Fruit fly (Drosophila melanogaster) whole organism, embryonic: ENCODE measurements around the gene Ugt35E2.

ENCODE experiments used
- Atf-2 ChIP-seq: fragments of 200-800 bp; sonication (Bioruptor generic); optimal IDR thresholded peaks from 2 replicates; lab custom pipeline; 2016; ENCODE audit warnings: missing biosample characterization, missing genetic modification characterization
- CG14050 ChIP-seq: fragments of 200-800 bp; sonication (Bioruptor generic); IDR thresholded peaks from 3 replicates; pipeline ENCODE4 v1.3.6; 2022; ENCODE audit warnings: missing biosample characterization, missing genetic modification characterization
- CG14710 ChIP-seq: fragments of 200-800 bp; sonication (Bioruptor generic); optimal IDR thresholded peaks from 3 replicates; lab custom pipeline; 2019; ENCODE audit warnings: missing biosample characterization, mild to moderate bottlenecking, missing genetic modification characterization, moderate library complexity
- CG15269 ChIP-seq: fragments of 200-800 bp; sonication (Bioruptor generic); optimal IDR thresholded peaks from 2 replicates; lab custom pipeline; 2018; ENCODE audit warnings: missing biosample characterization, mild to moderate bottlenecking, missing genetic modification characterization, moderate library complexity
- CG16779 ChIP-seq: fragments of 200-800 bp; sonication (Bioruptor generic); IDR thresholded peaks from 2 replicates; pipeline ENCODE4 v1.3.6; 2022; ENCODE audit warnings: missing biosample characterization, missing genetic modification characterization
- CG17328 ChIP-seq: fragments of 200-800 bp; sonication (Bioruptor generic); IDR thresholded peaks from 2 replicates; pipeline ENCODE4 v1.3.6; 2022; ENCODE audit warnings: missing biosample characterization, missing genetic modification characterization
- CG17359 ChIP-seq: fragments of 200-800 bp; sonication (Bioruptor generic); optimal IDR thresholded peaks from 3 replicates; lab custom pipeline; 2018; ENCODE audit warnings: missing biosample characterization, mild to moderate bottlenecking, missing genetic modification characterization, moderate library complexity
- CG17568 ChIP-seq: fragments of 200-800 bp; sonication (Bioruptor generic); optimal IDR thresholded peaks from 2 replicates; lab custom pipeline; 2018; ENCODE audit warnings: missing biosample characterization, mild to moderate bottlenecking, missing genetic modification characterization, moderate library complexity
- CG18011 ChIP-seq: fragments of 200-800 bp; sonication (Bioruptor generic); optimal IDR thresholded peaks from 2 replicates; lab custom pipeline; 2017; ENCODE audit warnings: missing biosample characterization, missing genetic modification characterization, mild to moderate bottlenecking, moderate library complexity, missing genotype
- CG18599 ChIP-seq: fragments of 200-800 bp; sonication (Bioruptor generic); optimal IDR thresholded peaks from 3 replicates; lab custom pipeline; 2017; ENCODE audit warnings: missing biosample characterization, missing genetic modification characterization, mild to moderate bottlenecking, moderate library complexity, missing genetic modification reagents
- CG2678 ChIP-seq: fragments of 200-800 bp; sonication (Bioruptor generic); optimal IDR thresholded peaks from 3 replicates; lab custom pipeline; 2019; ENCODE audit warnings: missing biosample characterization, mild to moderate bottlenecking, missing genetic modification characterization, moderate library complexity
- CG2712 ChIP-seq: fragments of 200-800 bp; optimal IDR thresholded peaks from 3 replicates; lab custom pipeline; 2019; ENCODE audit warnings: missing biosample characterization, mild to moderate bottlenecking, missing genetic modification characterization, moderate library complexity
- CG34376 ChIP-seq: fragments of 200-800 bp; sonication (Bioruptor generic); optimal IDR thresholded peaks from 2 replicates; lab custom pipeline; 2018; ENCODE audit warnings: missing biosample characterization, mild to moderate bottlenecking, missing genetic modification characterization
- CG5953 ChIP-seq: fragments of 200-800 bp; sonication (Bioruptor generic); IDR thresholded peaks from 2 replicates; pipeline ENCODE4 v1.3.6; 2022; ENCODE audit warnings: missing biosample characterization, missing genetic modification characterization
- CG7786 ChIP-seq: fragments of 200-800 bp; sonication (Bioruptor generic); optimal IDR thresholded peaks from 2 replicates; lab custom pipeline; 2016; ENCODE audit warnings: missing biosample characterization, missing genetic modification characterization
- CG8359 ChIP-seq: fragments of 200-800 bp; sonication (Bioruptor generic); optimal IDR thresholded peaks from 2 replicates; lab custom pipeline; 2017; ENCODE audit warnings: missing biosample characterization, mild to moderate bottlenecking, missing genetic modification characterization, borderline replicate concordance
- CG9215 ChIP-seq: fragments of 200-800 bp; sonication (Bioruptor generic); IDR thresholded peaks from 2 replicates; pipeline ENCODE4 v1.3.6; 2022; ENCODE audit warnings: missing biosample characterization, missing genetic modification characterization
- CrebB ChIP-seq: fragments of 200-800 bp; sonication (Bioruptor generic); optimal IDR thresholded peaks from 3 replicates; lab custom pipeline; 2018; ENCODE audit warnings: missing biosample characterization, mild to moderate bottlenecking, missing genetic modification characterization
- Ets65A ChIP-seq: fragments of 200-800 bp; sonication (Bioruptor generic); peaks from one replicate; lab custom pipeline; 2016; ENCODE audit warnings: missing biosample characterization, missing genetic modification characterization
- H15 ChIP-seq: fragments of 200-800 bp; sonication (Bioruptor generic); IDR thresholded peaks from 3 replicates; pipeline ENCODE4 v1.3.6; 2022; ENCODE audit warnings: missing biosample characterization, missing genetic modification characterization
- Hr51 ChIP-seq, 2 experiments: fragments of 200-800 bp; sonication (Bioruptor generic); optimal IDR thresholded peaks; 2 replicates in 1 of 2; 3 replicates in 1 of 2; lab custom pipeline; 2016 to 2018; ENCODE audit warnings: missing biosample characterization in 2 of 2, missing genetic modification characterization in 2 of 2, mild to moderate bottlenecking in 1 of 2, moderate library complexity in 1 of 2
- Hr78 ChIP-seq, 2 experiments: fragments of 200-800 bp in 1 of 2; fragments of >200 bp in 1 of 2; sonication (Bioruptor generic) in 1 of 2; optimal IDR thresholded peaks; 2 replicates each; lab custom pipeline; 2017 to 2019; ENCODE audit warnings: missing biosample characterization in 2 of 2, missing genetic modification characterization in 2 of 2, mild to moderate bottlenecking in 1 of 2, moderate library complexity in 1 of 2
- Kr ChIP-seq: fragments of 200-800 bp; sonication (Bioruptor generic); optimal IDR thresholded peaks from 2 replicates; lab custom pipeline; 2017; ENCODE audit warnings: missing biosample characterization, mild to moderate bottlenecking, missing genetic modification characterization
- Med ChIP-seq: fragments of 200-800 bp; sonication (Bioruptor generic); peaks from one replicate; lab custom pipeline; 2016; ENCODE audit warnings: missing biosample characterization, missing genetic modification characterization, mild to moderate bottlenecking, inconsistent platforms, moderate library complexity
- PHDP ChIP-seq: fragments of 200-800 bp; sonication (Bioruptor generic); optimal IDR thresholded peaks from 3 replicates; lab custom pipeline; 2018; ENCODE audit warnings: missing biosample characterization, mild to moderate bottlenecking, missing genetic modification characterization, moderate library complexity
- Sin3A ChIP-seq: fragments of >200 bp; optimal IDR thresholded peaks from 2 replicates; lab custom pipeline; 2018
- TFAM ChIP-seq: fragments of 200-800 bp; sonication (Bioruptor generic); optimal IDR thresholded peaks from 2 replicates; lab custom pipeline; 2017; ENCODE audit warnings: missing biosample characterization, missing genetic modification characterization, inconsistent platforms
- Trl ChIP-seq, 3 experiments: fragments of >200 bp in 2 of 3; fragments of 200-800 bp in 1 of 3; sonication (Bioruptor generic) in 1 of 3; optimal IDR thresholded peaks; 2 replicates in 1 of 3; 3 replicates in 2 of 3; lab custom pipeline; 2016 to 2017; ENCODE audit warnings: missing biosample characterization in 1 of 3, missing genetic modification characterization in 1 of 3
- Vsx1 ChIP-seq: fragments of 200-800 bp; sonication (Bioruptor generic); optimal IDR thresholded peaks from 2 replicates; lab custom pipeline; 2017; ENCODE audit warnings: missing biosample characterization, mild to moderate bottlenecking, missing genetic modification characterization, missing genetic modification reagents
- ap ChIP-seq: fragments of 200-800 bp; sonication (Bioruptor generic); IDR thresholded peaks from 2 replicates; pipeline ENCODE4 v1.3.6; 2022; ENCODE audit warnings: missing biosample characterization, missing genetic modification characterization
- ato ChIP-seq: fragments of 200-800 bp; sonication (Bioruptor generic); IDR thresholded peaks from 2 replicates; pipeline ENCODE4 v1.3.6; 2022; ENCODE audit warnings: missing biosample characterization, missing genetic modification characterization; ENCODE audit not compliant: partially characterized antibody
- cg ChIP-seq: fragments of 200-800 bp; sonication (Bioruptor generic); optimal IDR thresholded peaks from 3 replicates; lab custom pipeline; 2019; ENCODE audit warnings: missing biosample characterization, mild to moderate bottlenecking, missing genetic modification characterization, moderate library complexity
- exex ChIP-seq: fragments of 200-800 bp; sonication (Bioruptor generic); optimal IDR thresholded peaks from 4 replicates; lab custom pipeline; 2018; ENCODE audit warnings: missing biosample characterization, mild to moderate bottlenecking, missing genetic modification characterization, moderate library complexity
- grn ChIP-seq: fragments of 200-800 bp; sonication (Bioruptor generic); optimal IDR thresholded peaks from 3 replicates; lab custom pipeline; 2017; ENCODE audit warnings: missing biosample characterization, missing genetic modification characterization
- nerfin-2 ChIP-seq: fragments of 200-800 bp; sonication (Bioruptor generic); IDR thresholded peaks from 2 replicates; pipeline ENCODE4 v1.3.6; 2022; ENCODE audit warnings: missing biosample characterization, missing genetic modification characterization; ENCODE audit not compliant: partially characterized antibody
- otp ChIP-seq: fragments of 200-800 bp; sonication (Bioruptor generic); IDR thresholded peaks from 3 replicates; pipeline ENCODE4, ENCODE4 v1.3.6; 2022; ENCODE audit warnings: missing biosample characterization, missing genetic modification characterization
- psq ChIP-seq: fragments of 200-800 bp; sonication (Bioruptor generic); optimal IDR thresholded peaks from 2 replicates; lab custom pipeline; 2017; ENCODE audit warnings: missing biosample characterization, missing genetic modification characterization
- pzg ChIP-seq: fragments of 200-800 bp; sonication (Bioruptor generic); optimal IDR thresholded peaks from 3 replicates; lab custom pipeline; 2018; ENCODE audit warnings: missing biosample characterization, mild to moderate bottlenecking, missing genetic modification characterization, moderate library complexity
- ranshi ChIP-seq: fragments of 200-800 bp; sonication (Bioruptor generic); IDR thresholded peaks from 2 replicates; pipeline ENCODE4 v1.3.6; 2022; ENCODE audit warnings: missing biosample characterization, missing genetic modification characterization
- scrt ChIP-seq: fragments of 200-800 bp; sonication (Bioruptor generic); optimal IDR thresholded peaks from 2 replicates; lab custom pipeline; 2018; ENCODE audit warnings: missing biosample characterization, mild to moderate bottlenecking, missing genetic modification characterization, moderate library complexity
- sd ChIP-seq: fragments of 200-800 bp; sonication (Bioruptor generic); optimal IDR thresholded peaks from 3 replicates; lab custom pipeline; 2018; ENCODE audit warnings: missing biosample characterization, mild to moderate bottlenecking, missing genetic modification characterization, moderate library complexity
- stwl ChIP-seq: fragments of 200-800 bp; sonication (Bioruptor generic); optimal IDR thresholded peaks from 3 replicates; lab custom pipeline; 2018; ENCODE audit warnings: missing biosample characterization, mild to moderate bottlenecking, missing genetic modification characterization, moderate library complexity
- sug ChIP-seq: fragments of 200-800 bp; optimal IDR thresholded peaks from 2 replicates; lab custom pipeline; 2019; ENCODE audit warnings: missing biosample characterization, mild to moderate bottlenecking, missing genetic modification characterization, moderate library complexity
- tap ChIP-seq: fragments of 200-800 bp; optimal IDR thresholded peaks from 3 replicates; lab custom pipeline; 2019; ENCODE audit warnings: missing biosample characterization, mild to moderate bottlenecking, missing genetic modification characterization, moderate library complexity
- zf30C ChIP-seq: fragments of 200-800 bp; sonication (Bioruptor generic); optimal IDR thresholded peaks from 3 replicates; lab custom pipeline; 2018; ENCODE audit warnings: missing biosample characterization, mild to moderate bottlenecking, missing genetic modification characterization

The Ugt35E2 gene

dm6 chr3R:11173169-11173506, 5.4 kb upstream of the Ugt35E2 start:
- TF ChIP-seq CG18011 (GFP tag; lab: Kevin White, UChicago), result no peak
- no peak for TF ChIP-seq TFAM (GFP tag; lab: Kevin White, UChicago)
- TF ChIP-seq CG8359 (GFP tag; lab: Kevin White, UChicago), result no peak
- no peak for TF ChIP-seq Kr (GFP tag; lab: Kevin White, UChicago)
- no peak for TF ChIP-seq cg (GFP tag; lab: Kevin White, UChicago)
- TF ChIP-seq sug, result peak; percentile 44
- no peak for TF ChIP-seq otp
- TF ChIP-seq CG9215 (GFP tag; lab: Robert Waterston, UW), result no peak
- TF ChIP-seq Atf-2 (GFP tag; lab: Kevin White, UChicago), result no peak
- TF ChIP-seq Med (GFP tag; lab: Kevin White, UChicago), result no peak
- TF ChIP-seq CG17328, result no peak
- TF ChIP-seq Trl (optimal IDR thresholded peaks at IDR 0.05; lab: Kevin White, UChicago), result peak in 1 of 2 experiments; percentile 23
- TF ChIP-seq Trl (GFP tag; optimal IDR thresholded peaks at IDR 0.05; lab: Kevin White, UChicago), result no peak
- TF ChIP-seq pzg (GFP tag; lab: Kevin White, UChicago), result no peak
- TF ChIP-seq CG15269 (tag; lab: Kevin White, UChicago), result peak; percentile 22
- TF ChIP-seq ato (GFP tag; lab: Robert Waterston, UW), result no peak
- no peak for TF ChIP-seq CG2712 (tag; lab: Kevin White, UChicago)
- TF ChIP-seq grn (GFP tag; lab: Kevin White, UChicago), result peak; percentile 29
- TF ChIP-seq PHDP (tag; lab: Kevin White, UChicago), result peak; percentile 62
- no peak for TF ChIP-seq zf30C (GFP tag; lab: Kevin White, UChicago)
- peak; percentile 10 for TF ChIP-seq tap (tag; lab: Kevin White, UChicago)
- peak; percentile 67 for TF ChIP-seq CG34376 (GFP tag; lab: Kevin White, UChicago)
- no peak for TF ChIP-seq stwl
- no peak for TF ChIP-seq CG7786 (GFP tag; lab: Kevin White, UChicago)
- no peak for TF ChIP-seq psq (GFP tag; lab: Kevin White, UChicago)
- TF ChIP-seq CG17359 (tag; lab: Kevin White, UChicago), result no peak
- TF ChIP-seq ranshi (GFP tag; lab: Robert Waterston, UW), result no peak
- peak; percentile 48 for TF ChIP-seq sd (tag; lab: Kevin White, UChicago)
- TF ChIP-seq CG5953 (GFP tag; lab: Robert Waterston, UW), result no peak
- no peak for TF ChIP-seq nerfin-2 (GFP tag; lab: Robert Waterston, UW)
- peak; percentile 29 for TF ChIP-seq CG17568
- peak; percentile 72 for TF ChIP-seq Vsx1 (GFP tag; lab: Kevin White, UChicago)
- TF ChIP-seq CrebB, result peak; percentile 9
- TF ChIP-seq CG14710 (tag; lab: Kevin White, UChicago), result no peak
- no peak for TF ChIP-seq Sin3A (lab: Kevin White, UChicago)
- TF ChIP-seq CG2678 (tag; lab: Kevin White, UChicago), result peak; percentile 46
- TF ChIP-seq Hr78 (GFP tag; optimal IDR thresholded peaks at IDR 0.05; lab: Kevin White, UChicago), result no peak
- no peak for TF ChIP-seq CG14050 (GFP tag; lab: Robert Waterston, UW)
- peak in 1 of 2 experiments; percentile 43 for TF ChIP-seq Hr51 (GFP tag; optimal IDR thresholded peaks at IDR 0.05; lab: Kevin White, UChicago)
- TF ChIP-seq CG16779 (GFP tag; lab: Robert Waterston, UW), result no peak
- peak; percentile 98 for TF ChIP-seq exex (tag; lab: Kevin White, UChicago)
- TF ChIP-seq H15 (GFP tag; lab: Robert Waterston, UW), result no peak
- TF ChIP-seq scrt (GFP tag; lab: Kevin White, UChicago), result no peak
- TF ChIP-seq CG18599, result peak; percentile 29
- TF ChIP-seq ap (GFP tag; lab: Robert Waterston, UW), result no peak
- TF ChIP-seq Ets65A (GFP tag; lab: Kevin White, UChicago), result no peak
